Fruit fly (Drosophila melanogaster) whole organism, embryonic: ENCODE measurements around the gene sesB.
A peak's percentile ranks its signal among the peaks of the same experiment; 100 is the strongest.

Experiments
- Adf1 ChIP-seq: fragments of 200-800 bp; sonication (Bioruptor generic); IDR thresholded peaks from 2 replicates; pipeline ENCODE4 v1.3.6; 2022; ENCODE audit warnings: missing biosample characterization, missing genetic modification characterization
- BEAF-32 ChIP-seq: fragments of 200-800 bp; sonication (Bioruptor generic); optimal IDR thresholded peaks from 3 replicates; lab custom pipeline; 2017; ENCODE audit warnings: missing biosample characterization, missing genetic modification characterization, mild to moderate bottlenecking, moderate library complexity, missing genetic modification reagents
- CG12659 ChIP-seq: fragments of 200-800 bp; sonication (Bioruptor generic); optimal IDR thresholded peaks from 3 replicates; lab custom pipeline; 2017; ENCODE audit warnings: mild to moderate bottlenecking, missing biosample characterization, missing genetic modification reagents, missing genetic modification characterization
- CG14050 ChIP-seq: fragments of 200-800 bp; sonication (Bioruptor generic); IDR thresholded peaks from 3 replicates; pipeline ENCODE4 v1.3.6; 2022; ENCODE audit warnings: missing biosample characterization, missing genetic modification characterization
- CG14667 ChIP-seq: fragments of 200-800 bp; sonication (Bioruptor generic); IDR thresholded peaks from 2 replicates; pipeline ENCODE4 v1.3.6; 2022; ENCODE audit warnings: missing biosample characterization, missing genetic modification characterization
- CG16815 ChIP-seq: fragments of 200-800 bp; sonication (Bioruptor generic); optimal IDR thresholded peaks from 3 replicates; lab custom pipeline; 2017; ENCODE audit warnings: missing biosample characterization, mild to moderate bottlenecking, missing genetic modification characterization
- CG17612 ChIP-seq: fragments of 200-800 bp; sonication (Bioruptor generic); IDR thresholded peaks from 2 replicates; pipeline ENCODE4 v1.3.6; 2022; ENCODE audit warnings: missing biosample characterization, missing genetic modification characterization
- CG17912 ChIP-seq: fragments of 200-800 bp; sonication (Bioruptor generic); optimal IDR thresholded peaks from 2 replicates; lab custom pipeline; 2018; ENCODE audit warnings: missing biosample characterization, mild to moderate bottlenecking, missing genetic modification characterization
- CG1792 ChIP-seq: fragments of 200-800 bp; sonication (Bioruptor generic); optimal IDR thresholded peaks from 2 replicates; lab custom pipeline; 2016; ENCODE audit warnings: missing biosample characterization, missing genetic modification characterization
- CG18599 ChIP-seq: fragments of 200-800 bp; sonication (Bioruptor generic); optimal IDR thresholded peaks from 3 replicates; lab custom pipeline; 2017; ENCODE audit warnings: missing biosample characterization, missing genetic modification characterization, mild to moderate bottlenecking, moderate library complexity, missing genetic modification reagents
- CG2712 ChIP-seq: fragments of 200-800 bp; optimal IDR thresholded peaks from 3 replicates; lab custom pipeline; 2019; ENCODE audit warnings: missing biosample characterization, mild to moderate bottlenecking, missing genetic modification characterization, moderate library complexity
- CG2875 ChIP-seq: fragments of 200-800 bp; sonication (Bioruptor generic); optimal IDR thresholded peaks from 2 replicates; lab custom pipeline; 2017; ENCODE audit warnings: missing biosample characterization, mild to moderate bottlenecking, missing genetic modification characterization, missing genetic modification reagents
- CG32532 ChIP-seq: fragments of 200-800 bp; sonication (Bioruptor generic); IDR thresholded peaks from 2 replicates; pipeline ENCODE4 v1.3.6; 2022; ENCODE audit warnings: missing biosample characterization, missing genetic modification characterization
- CG4360 ChIP-seq: fragments of 200-800 bp; sonication (Bioruptor generic); IDR thresholded peaks from 2 replicates; pipeline ENCODE4 v1.3.6; 2022; ENCODE audit warnings: missing biosample characterization, missing genetic modification characterization
- CG4854 ChIP-seq: fragments of 200-800 bp; sonication (Bioruptor generic); optimal IDR thresholded peaks from 2 replicates; lab custom pipeline; 2016; ENCODE audit warnings: missing biosample characterization, missing genetic modification characterization, inconsistent platforms
- CG6272 ChIP-seq: fragments of 200-800 bp; sonication (Bioruptor generic); IDR thresholded peaks from 2 replicates; pipeline ENCODE4 v1.3.6; 2022; ENCODE audit warnings: missing biosample characterization, missing genetic modification characterization
- CG8924 ChIP-seq: fragments of 200-800 bp; optimal IDR thresholded peaks from 3 replicates; lab custom pipeline; 2019; ENCODE audit warnings: missing biosample characterization, mild to moderate bottlenecking, missing genetic modification characterization, moderate library complexity
- Camta ChIP-seq: fragments of 200-800 bp; sonication (Bioruptor generic); optimal IDR thresholded peaks from 2 replicates; lab custom pipeline; 2016; ENCODE audit warnings: missing biosample characterization, missing genetic modification characterization
- D19A ChIP-seq: fragments of 200-800 bp; optimal IDR thresholded peaks from 3 replicates; lab custom pipeline; 2019; ENCODE audit warnings: missing biosample characterization, mild to moderate bottlenecking, missing genetic modification characterization, moderate library complexity
- Eip74EF ChIP-seq, 2 experiments: fragments of 200-800 bp in 1 of 2; fragments of >200 bp in 1 of 2; sonication (Bioruptor generic) in 1 of 2; optimal IDR thresholded peaks; 2 replicates each; lab custom pipeline; 2017 to 2019; ENCODE audit warnings: missing biosample characterization in 2 of 2, missing genetic modification characterization in 2 of 2, mild to moderate bottlenecking in 1 of 2, moderate library complexity in 1 of 2
- Elba2 ChIP-seq: fragments of 200-800 bp; sonication (Bioruptor generic); optimal IDR thresholded peaks from 3 replicates; lab custom pipeline; 2016; ENCODE audit warnings: missing biosample characterization, missing genetic modification characterization
- Gug ChIP-seq: fragments of 200-800 bp; sonication (Bioruptor generic); IDR thresholded peaks from 4 replicates; pipeline ENCODE4 v1.3.6; 2022; ENCODE audit warnings: missing biosample characterization, missing genetic modification characterization
- HLH54F ChIP-seq: fragments of 200-800 bp; sonication (Bioruptor generic); optimal IDR thresholded peaks from 3 replicates; lab custom pipeline; 2016; ENCODE audit warnings: missing biosample characterization, missing genetic modification characterization
- Hr51 ChIP-seq, 2 experiments: fragments of 200-800 bp; sonication (Bioruptor generic); optimal IDR thresholded peaks; 2 replicates in 1 of 2; 3 replicates in 1 of 2; lab custom pipeline; 2016 to 2018; ENCODE audit warnings: missing biosample characterization in 2 of 2, missing genetic modification characterization in 2 of 2, mild to moderate bottlenecking in 1 of 2, moderate library complexity in 1 of 2
- Myb ChIP-seq: fragments of 200-800 bp; sonication (Bioruptor generic); optimal IDR thresholded peaks from 2 replicates; lab custom pipeline; 2016; ENCODE audit warnings: missing biosample characterization, missing genetic modification characterization
- Pdp1 ChIP-seq, 2 experiments: fragments of 200-800 bp; sonication (Bioruptor generic); optimal IDR thresholded peaks; 3 replicates each; lab custom pipeline; 2016; ENCODE audit warnings: missing biosample characterization in 2 of 2, missing genetic modification characterization in 2 of 2, mild to moderate bottlenecking in 1 of 2, moderate library complexity in 1 of 2
- Ptx1 ChIP-seq: fragments of 200-800 bp; sonication (Bioruptor generic); IDR thresholded peaks from 2 replicates; pipeline ENCODE4 v1.3.6; 2022; ENCODE audit warnings: missing biosample characterization, missing genetic modification characterization
- Ravus ChIP-seq: fragments of 200-800 bp; sonication (Bioruptor generic); IDR thresholded peaks from 2 replicates; pipeline ENCODE4 v1.3.6; 2022; ENCODE audit warnings: missing biosample characterization, missing genetic modification characterization
- Scr ChIP-seq: fragments of 200-800 bp; sonication (Bioruptor generic); IDR thresholded peaks from 2 replicates; pipeline ENCODE4 v1.3.6; 2022; ENCODE audit warnings: missing biosample characterization, missing genetic modification characterization; ENCODE audit not compliant: partially characterized antibody
- Sry-β ChIP-seq: fragments of 200-800 bp; sonication (Bioruptor generic); optimal IDR thresholded peaks from 2 replicates; lab custom pipeline; 2018; ENCODE audit warnings: missing biosample characterization, mild to moderate bottlenecking, missing genetic modification characterization, moderate library complexity
- Sry-δ ChIP-seq: fragments of 200-800 bp; sonication (Bioruptor generic); optimal IDR thresholded peaks from 2 replicates; lab custom pipeline; 2016; ENCODE audit warnings: missing biosample characterization, missing genetic modification characterization
- Xrp1 ChIP-seq: fragments of 200-800 bp; sonication (Bioruptor generic); IDR thresholded peaks from 2 replicates; pipeline ENCODE4 v1.3.6; 2022; ENCODE audit warnings: missing biosample characterization, missing genetic modification characterization
- bab2 ChIP-seq: fragments of 200-800 bp; sonication (Bioruptor generic); optimal IDR thresholded peaks from 2 replicates; lab custom pipeline; 2016; ENCODE audit warnings: missing biosample characterization, missing genetic modification characterization
- chn ChIP-seq: fragments of 200-800 bp; sonication (Bioruptor generic); optimal IDR thresholded peaks from 2 replicates; lab custom pipeline; 2016; ENCODE audit warnings: missing biosample characterization, missing genetic modification characterization
- crol ChIP-seq: fragments of 200-800 bp; sonication (Bioruptor generic); IDR thresholded peaks from 2 replicates; pipeline ENCODE4 v1.3.6; 2022; ENCODE audit warnings: missing biosample characterization, missing genetic modification characterization
- ewg ChIP-seq: fragments of 200-800 bp; sonication (Bioruptor generic); optimal IDR thresholded peaks from 3 replicates; lab custom pipeline; 2017; ENCODE audit warnings: mild to moderate bottlenecking, missing biosample characterization, missing genetic modification reagents, missing genetic modification characterization
- fd102C ChIP-seq: fragments of 200-800 bp; sonication (Bioruptor generic); optimal IDR thresholded peaks from 2 replicates; lab custom pipeline; 2018; ENCODE audit warnings: missing biosample characterization, mild to moderate bottlenecking, missing genetic modification characterization, moderate library complexity
- hb ChIP-seq: fragments of 200-800 bp; sonication (Bioruptor generic); IDR thresholded peaks from 3 replicates; pipeline ENCODE4 v1.3.6; 2022; ENCODE audit warnings: missing biosample characterization, missing genetic modification characterization; ENCODE audit not compliant: partially characterized antibody
- hth ChIP-seq: fragments of >200 bp; optimal IDR thresholded peaks from 2 replicates; lab custom pipeline; 2017; ENCODE audit warnings: inconsistent platforms
- inv ChIP-seq: fragments of 200-800 bp; sonication (Bioruptor generic); IDR thresholded peaks from 2 replicates; pipeline ENCODE4 v1.3.6; 2022; ENCODE audit warnings: missing biosample characterization, missing genetic modification characterization; ENCODE audit not compliant: partially characterized antibody
- lmd ChIP-seq: fragments of 200-800 bp; sonication (Bioruptor generic); IDR thresholded peaks from 2 replicates; pipeline ENCODE4 v1.3.6; 2022; ENCODE audit warnings: missing biosample characterization, missing genetic modification characterization
- pzg ChIP-seq: fragments of 200-800 bp; sonication (Bioruptor generic); optimal IDR thresholded peaks from 3 replicates; lab custom pipeline; 2018; ENCODE audit warnings: missing biosample characterization, mild to moderate bottlenecking, missing genetic modification characterization, moderate library complexity
- row ChIP-seq: fragments of 200-800 bp; sonication (Bioruptor generic); IDR thresholded peaks from 3 replicates; pipeline ENCODE4 v1.3.6; 2022; ENCODE audit warnings: missing biosample characterization, missing genetic modification characterization
- sens ChIP-seq: fragments of 200-800 bp; sonication (Bioruptor generic); peaks from one replicate; lab custom pipeline; 2016; ENCODE audit warnings: missing biosample characterization, missing genetic modification characterization
- slbo ChIP-seq: fragments of 200-800 bp; sonication (Bioruptor generic); IDR thresholded peaks from 2 replicates; pipeline ENCODE4 v1.3.6; 2022; ENCODE audit warnings: missing biosample characterization, missing genetic modification characterization
- stwl ChIP-seq: fragments of 200-800 bp; sonication (Bioruptor generic); optimal IDR thresholded peaks from 3 replicates; lab custom pipeline; 2018; ENCODE audit warnings: missing biosample characterization, mild to moderate bottlenecking, missing genetic modification characterization, moderate library complexity
- tgo ChIP-seq: fragments of 200-800 bp; sonication (Bioruptor generic); IDR thresholded peaks from 3 replicates; pipeline ENCODE4 v1.3.6; 2022; ENCODE audit warnings: missing biosample characterization, missing genetic modification characterization
- tll ChIP-seq, 2 experiments: fragments of 200-800 bp in 1 of 2; fragments of >200 bp in 1 of 2; sonication (Bioruptor generic) in 1 of 2; optimal IDR thresholded peaks; 2 replicates each; lab custom pipeline; 2017 to 2019; ENCODE audit warnings: missing biosample characterization in 2 of 2, missing genetic modification characterization in 2 of 2, mild to moderate bottlenecking in 1 of 2, moderate library complexity in 1 of 2
- tx ChIP-seq: fragments of 200-800 bp; sonication (Bioruptor generic); optimal IDR thresholded peaks from 2 replicates; lab custom pipeline; 2016; ENCODE audit warnings: missing biosample characterization, missing genetic modification characterization
- unc-4 ChIP-seq: fragments of 200-800 bp; sonication (Bioruptor generic); IDR thresholded peaks from 2 replicates; pipeline ENCODE4 v1.3.6; 2022; ENCODE audit warnings: missing biosample characterization, missing genetic modification characterization; ENCODE audit not compliant: partially characterized antibody

Gene sesB

dm6 chrX:10757616-10758078 is 29.1 kb downstream of the sesB start, which contains the start of gene Rph (continued):
- TF ChIP-seq BEAF-32 (GFP tag; lab: Kevin White, UChicago) (peak; percentile 64), Ravus (GFP tag; lab: Robert Waterston, UW) (no peak), inv (GFP tag; lab: Robert Waterston, UW) (peak; percentile 42; the same call in 1 of the 2 replicates), CG12659 (peak; percentile 18), unc-4 (GFP tag; lab: Robert Waterston, UW) (peak; percentile 65; the same call in 1 of the 2 replicates), sens (GFP tag; lab: Kevin White, UChicago) (peak; percentile 43), Elba2 (GFP tag; lab: Kevin White, UChicago) (no peak), CG14667 (GFP tag; lab: Robert Waterston, UW) (no peak), Xrp1 (GFP tag; lab: Robert Waterston, UW) (0 out of 2 replicates have a peak, but pooled peaks have one; percentile 12), fd102C (GFP tag; lab: Kevin White, UChicago) (no peak), Ptx1 (GFP tag; lab: Robert Waterston, UW) (0 out of 2 replicates have a peak, but pooled peaks have one; percentile 26), Myb (GFP tag; lab: Kevin White, UChicago) (peak; percentile 21), hb (0 out of 3 replicates have a peak, but pooled peaks have one; percentile 25), CG4854 (GFP tag; lab: Kevin White, UChicago) (no peak), Sry-β (GFP tag; lab: Kevin White, UChicago) (no peak), Pdp1 (GFP tag; optimal IDR thresholded peaks at IDR 0.05; lab: Kevin White, UChicago) (peak in 1 of 2 experiments; percentile 30), Scr (GFP tag; lab: Robert Waterston, UW) (peak; percentile 60), CG4360 (GFP tag; lab: Robert Waterston, UW) (no peak), CG14050 (no peak), tx (GFP tag; lab: Kevin White, UChicago) (no peak), CG18599 (GFP tag; lab: Kevin White, UChicago) (peak; percentile 76), bab2 (peak; percentile 1), Eip74EF (GFP tag; optimal IDR thresholded peaks at IDR 0.05; lab: Kevin White, UChicago) (no peak), CG2875 (GFP tag; lab: Kevin White, UChicago) (no peak), pzg (GFP tag; lab: Kevin White, UChicago) (peak; percentile 16), CG32532 (GFP tag; lab: Robert Waterston, UW) (peak; percentile 5; the same call in 1 of the 2 replicates), chn (GFP tag; lab: Kevin White, UChicago) (no peak), hth (lab: Kevin White, UChicago) (no peak), lmd (GFP tag; lab: Robert Waterston, UW) (peak; percentile 12; the same call in 1 of the 2 replicates), CG1792 (GFP tag; lab: Kevin White, UChicago) (no peak), Adf1 (GFP tag; lab: Robert Waterston, UW) (no peak), CG16815 (GFP tag; lab: Kevin White, UChicago) (no peak), CG17912 (GFP tag; lab: Kevin White, UChicago) (no peak), tgo (GFP tag; lab: Robert Waterston, UW) (no peak), Sry-δ (GFP tag; lab: Kevin White, UChicago) (peak; percentile 60), stwl (tag; lab: Kevin White, UChicago) (no peak), CG6272 (GFP tag; lab: Robert Waterston, UW) (0 out of 2 replicates have a peak, but pooled peaks have one; percentile 8), Hr51 (GFP tag; optimal IDR thresholded peaks at IDR 0.05; lab: Kevin White, UChicago) (no peak), crol (GFP tag; lab: Robert Waterston, UW) (peak; percentile 70), row (GFP tag; lab: Robert Waterston, UW) (peak; percentile 64), Camta (GFP tag; lab: Kevin White, UChicago) (no peak), ewg (GFP tag; lab: Kevin White, UChicago) (peak; percentile 42), CG17612 (no peak), slbo (GFP tag; lab: Robert Waterston, UW) (peak; percentile 46; the same call in 1 of the 2 replicates), D19A (no peak), HLH54F (GFP tag; lab: Kevin White, UChicago) (peak; percentile 3), Gug (GFP tag; lab: Robert Waterston, UW) (0 out of 4 replicates have a peak, but pooled peaks have one; percentile 37), tll (GFP tag; optimal IDR thresholded peaks at IDR 0.05; lab: Kevin White, UChicago) (no peak), CG8924 (no peak), CG2712 (tag; lab: Kevin White, UChicago) (no peak)
